Worm (Caenorhabditis elegans): ENCODE measurements around the gene T14B4.9.

DNA sequence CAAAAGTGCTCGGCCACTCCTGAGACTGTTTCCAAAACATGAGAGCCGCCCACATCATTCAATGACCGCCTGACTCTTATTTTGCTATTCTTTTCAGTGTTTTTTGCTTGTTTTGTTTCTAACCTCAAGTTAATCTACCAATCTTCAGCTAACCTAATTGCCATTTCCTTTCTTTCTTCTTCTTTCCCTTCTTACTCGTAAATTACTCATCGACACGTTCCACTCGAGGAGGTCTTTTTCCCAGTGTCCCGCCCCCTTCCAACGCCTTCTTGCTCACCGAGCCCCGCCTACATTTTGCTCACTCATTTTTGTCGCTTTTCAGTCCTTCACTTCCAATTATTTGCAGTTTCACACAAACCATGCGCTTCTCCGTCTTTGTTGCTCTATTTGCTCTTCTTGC is 31.1 kb upstream of the T14B4.9 start, which contains the start of gene nlp-50:
- TF ChIP-seq ceh-8 (GFP tag; optimal IDR thresholded peaks at IDR 0.05) (no peak), egl-27 (tag; optimal IDR thresholded peaks at IDR 0.05) (no peak), fos-1 (tag; optimal IDR thresholded peaks at IDR 0.05) (no peak), mep-1 (tag; optimal IDR thresholded peaks at IDR 0.05) (no peak), unc-86 (tag; optimal IDR thresholded peaks at IDR 0.05) (no peak), ztf-11 (tag; optimal IDR thresholded peaks at IDR 0.05) (no peak)

Data from whole organism, L1 larva.